Fruit fly (Drosophila melanogaster) whole organism, embryonic: Measurements from ENCODE around the gene RpL28.

Experiments used
- Atf6 ChIP-seq: fragments of 200-800 bp; sonication (Bioruptor generic); IDR thresholded peaks from 2 replicates; pipeline ENCODE4 v1.3.6; 2022; ENCODE audit warnings: missing biosample characterization, missing genetic modification characterization
- BEAF-32 ChIP-seq: fragments of 200-800 bp; sonication (Bioruptor generic); optimal IDR thresholded peaks from 3 replicates; lab custom pipeline; 2017; ENCODE audit warnings: missing biosample characterization, missing genetic modification characterization, mild to moderate bottlenecking, moderate library complexity, missing genetic modification reagents
- CG10654 ChIP-seq: fragments of 200-800 bp; sonication (Bioruptor generic); optimal IDR thresholded peaks from 2 replicates; lab custom pipeline; 2016; ENCODE audit warnings: missing biosample characterization, missing genetic modification characterization
- CG11723 ChIP-seq: fragments of 200-800 bp; sonication (Bioruptor generic); optimal IDR thresholded peaks from 2 replicates; lab custom pipeline; 2017; ENCODE audit warnings: missing biosample characterization, mild to moderate bottlenecking, missing genetic modification characterization
- CG12769 ChIP-seq: fragments of 200-800 bp; sonication (Bioruptor generic); optimal IDR thresholded peaks from 2 replicates; lab custom pipeline; 2019; ENCODE audit warnings: missing biosample characterization, mild to moderate bottlenecking, missing genetic modification characterization, moderate library complexity
- CG13287 ChIP-seq: fragments of 200-800 bp; sonication (Bioruptor generic); IDR thresholded peaks from 2 replicates; pipeline ENCODE4 v1.3.6; 2022; ENCODE audit warnings: missing biosample characterization, missing genetic modification characterization; ENCODE audit not compliant: partially characterized antibody
- CG13296 ChIP-seq: fragments of 200-800 bp; sonication (Bioruptor generic); optimal IDR thresholded peaks from 3 replicates; lab custom pipeline; 2018; ENCODE audit warnings: missing biosample characterization, mild to moderate bottlenecking, missing genetic modification characterization
- CG1647 ChIP-seq: fragments of 200-800 bp; sonication (Bioruptor generic); optimal IDR thresholded peaks from 3 replicates; lab custom pipeline; 2016; ENCODE audit warnings: missing biosample characterization, missing genetic modification characterization
- CG17328 ChIP-seq: fragments of 200-800 bp; sonication (Bioruptor generic); IDR thresholded peaks from 2 replicates; pipeline ENCODE4 v1.3.6; 2022; ENCODE audit warnings: missing biosample characterization, missing genetic modification characterization
- CG18476 ChIP-seq: fragments of 200-800 bp; sonication (Bioruptor generic); optimal IDR thresholded peaks from 2 replicates; lab custom pipeline; 2016; ENCODE audit warnings: missing biosample characterization, mild to moderate bottlenecking, missing genetic modification characterization
- CG32767 ChIP-seq: fragments of 200-800 bp; sonication (Bioruptor generic); IDR thresholded peaks from 2 replicates; pipeline ENCODE4 v1.3.6; 2022; ENCODE audit warnings: missing biosample characterization, missing genetic modification characterization
- CG34376 ChIP-seq: fragments of 200-800 bp; sonication (Bioruptor generic); optimal IDR thresholded peaks from 2 replicates; lab custom pipeline; 2018; ENCODE audit warnings: missing biosample characterization, mild to moderate bottlenecking, missing genetic modification characterization
- CG4282 ChIP-seq: fragments of 200-800 bp; sonication (Bioruptor generic); optimal IDR thresholded peaks from 2 replicates; lab custom pipeline; 2016; ENCODE audit warnings: missing biosample characterization, missing genetic modification characterization
- CG5953 ChIP-seq: fragments of 200-800 bp; sonication (Bioruptor generic); IDR thresholded peaks from 2 replicates; pipeline ENCODE4 v1.3.6; 2022; ENCODE audit warnings: missing biosample characterization, missing genetic modification characterization
- CG7357 ChIP-seq: fragments of 200-800 bp; sonication (Bioruptor generic); IDR thresholded peaks from 3 replicates; pipeline ENCODE4 v1.3.6; 2022; ENCODE audit warnings: missing biosample characterization, missing genetic modification characterization
- CG8388 ChIP-seq: fragments of 200-800 bp; sonication (Bioruptor generic); optimal IDR thresholded peaks from 2 replicates; lab custom pipeline; 2019; ENCODE audit warnings: missing biosample characterization, mild to moderate bottlenecking, missing genetic modification characterization, moderate library complexity
- CHES-1-like ChIP-seq: fragments of 200-800 bp; sonication (Bioruptor generic); optimal IDR thresholded peaks from 2 replicates; lab custom pipeline; 2016; ENCODE audit warnings: missing biosample characterization, missing genetic modification characterization
- Dll ChIP-seq: fragments of 200-800 bp; sonication (Bioruptor generic); IDR thresholded peaks from 4 replicates; pipeline ENCODE4 v1.3.6; 2022; ENCODE audit warnings: missing biosample characterization, missing genetic modification characterization; ENCODE audit not compliant: partially characterized antibody
- E2f1 ChIP-seq: fragments of 200-800 bp; sonication (Bioruptor generic); IDR thresholded peaks from 2 replicates; pipeline ENCODE4 v1.3.6; 2022; ENCODE audit warnings: missing biosample characterization, missing genetic modification characterization
- Ets97D ChIP-seq: fragments of 200-800 bp; sonication (Bioruptor generic); optimal IDR thresholded peaks from 3 replicates; lab custom pipeline; 2016; ENCODE audit warnings: missing biosample characterization, missing genetic modification characterization
- Hr39 ChIP-seq: fragments of >200 bp; optimal IDR thresholded peaks from 2 replicates; lab custom pipeline; 2017
- Lpt ChIP-seq: fragments of >200 bp; optimal IDR thresholded peaks from 2 replicates; lab custom pipeline; 2018; ENCODE audit warnings: missing biosample characterization, missing genetic modification characterization
- MBD-R2 ChIP-seq: fragments of 200-800 bp; sonication (Bioruptor generic); IDR thresholded peaks from 2 replicates; pipeline ENCODE4 v1.3.6; 2022; ENCODE audit warnings: missing biosample characterization, missing genetic modification characterization
- Nf-YC ChIP-seq: fragments of 200-800 bp; optimal IDR thresholded peaks from 3 replicates; lab custom pipeline; 2019; ENCODE audit warnings: missing biosample characterization, mild to moderate bottlenecking, missing genetic modification characterization, moderate library complexity
- Poxn ChIP-seq: fragments of 200-800 bp; sonication (Bioruptor generic); IDR thresholded peaks from 2 replicates; pipeline ENCODE4 v1.3.6; 2022; ENCODE audit warnings: missing biosample characterization, missing genetic modification characterization
- Sry-δ ChIP-seq: fragments of 200-800 bp; sonication (Bioruptor generic); optimal IDR thresholded peaks from 2 replicates; lab custom pipeline; 2016; ENCODE audit warnings: missing biosample characterization, missing genetic modification characterization
- Trl ChIP-seq, 3 experiments: fragments of >200 bp in 2 of 3; fragments of 200-800 bp in 1 of 3; sonication (Bioruptor generic) in 1 of 3; optimal IDR thresholded peaks; 2 replicates in 1 of 3; 3 replicates in 2 of 3; lab custom pipeline; 2016 to 2017; ENCODE audit warnings: missing biosample characterization in 1 of 3, missing genetic modification characterization in 1 of 3
- aop ChIP-seq: fragments of 200-800 bp; sonication (Bioruptor generic); IDR thresholded peaks from 2 replicates; pipeline ENCODE4 v1.3.6; 2022; ENCODE audit warnings: missing biosample characterization, missing genetic modification characterization
- bcd ChIP-seq: fragments of 200-800 bp; sonication (Bioruptor generic); optimal IDR thresholded peaks from 2 replicates; lab custom pipeline; 2017; ENCODE audit warnings: missing biosample characterization, mild to moderate bottlenecking, missing genetic modification characterization
- cato ChIP-seq: fragments of 200-800 bp; sonication (Bioruptor generic); optimal IDR thresholded peaks from 2 replicates; lab custom pipeline; 2016; ENCODE audit warnings: missing biosample characterization, missing genetic modification characterization, borderline replicate concordance
- chm ChIP-seq: fragments of 200-800 bp; sonication (Bioruptor generic); IDR thresholded peaks from 2 replicates; pipeline ENCODE4 v1.3.6; 2022; ENCODE audit warnings: missing biosample characterization, missing genetic modification characterization
- dmrt11E ChIP-seq: fragments of 200-800 bp; sonication (Bioruptor generic); optimal IDR thresholded peaks from 3 replicates; lab custom pipeline; 2018; ENCODE audit warnings: missing biosample characterization, mild to moderate bottlenecking, missing genetic modification characterization, moderate library complexity
- dpn ChIP-seq, 2 experiments: fragments of 200-800 bp; sonication (Bioruptor generic); optimal IDR thresholded peaks; 3 replicates each; lab custom pipeline; 2016; ENCODE audit warnings: missing biosample characterization in 2 of 2, missing genetic modification characterization in 2 of 2
- ems ChIP-seq: fragments of 200-800 bp; sonication (Bioruptor generic); optimal IDR thresholded peaks from 3 replicates; lab custom pipeline; 2016; ENCODE audit warnings: missing biosample characterization, missing genetic modification characterization
- fd102C ChIP-seq: fragments of 200-800 bp; sonication (Bioruptor generic); optimal IDR thresholded peaks from 2 replicates; lab custom pipeline; 2018; ENCODE audit warnings: missing biosample characterization, mild to moderate bottlenecking, missing genetic modification characterization, moderate library complexity
- gce ChIP-seq: fragments of 200-800 bp; sonication (Bioruptor generic); IDR thresholded peaks from 3 replicates; pipeline ENCODE4 v1.3.6; 2022; ENCODE audit warnings: missing biosample characterization, missing genetic modification characterization
- grn ChIP-seq: fragments of 200-800 bp; sonication (Bioruptor generic); optimal IDR thresholded peaks from 3 replicates; lab custom pipeline; 2017; ENCODE audit warnings: missing biosample characterization, missing genetic modification characterization
- gsb-n ChIP-seq: fragments of 200-800 bp; sonication (Bioruptor generic); optimal IDR thresholded peaks from 3 replicates; lab custom pipeline; 2018; ENCODE audit warnings: missing biosample characterization, mild to moderate bottlenecking, missing genetic modification characterization
- gt ChIP-seq: fragments of 200-800 bp; sonication (Bioruptor generic); IDR thresholded peaks from 2 replicates; pipeline ENCODE4 v1.3.6; 2022; ENCODE audit warnings: missing biosample characterization, missing genetic modification characterization
- ham ChIP-seq: fragments of 200-800 bp; sonication (Bioruptor generic); IDR thresholded peaks from 2 replicates; pipeline ENCODE4 v1.3.6; 2022; ENCODE audit warnings: missing biosample characterization, missing genetic modification characterization
- ind ChIP-seq: fragments of 200-800 bp; sonication (Bioruptor generic); optimal IDR thresholded peaks from 3 replicates; lab custom pipeline; 2016; ENCODE audit warnings: missing biosample characterization, missing genetic modification characterization
- inv ChIP-seq: fragments of 200-800 bp; sonication (Bioruptor generic); IDR thresholded peaks from 2 replicates; pipeline ENCODE4 v1.3.6; 2022; ENCODE audit warnings: missing biosample characterization, missing genetic modification characterization; ENCODE audit not compliant: partially characterized antibody
- jumu ChIP-seq: fragments of 200-800 bp; sonication (Bioruptor generic); optimal IDR thresholded peaks from 3 replicates; lab custom pipeline; 2016; ENCODE audit warnings: missing biosample characterization, missing genetic modification characterization
- ken ChIP-seq: fragments of 200-800 bp; sonication (Bioruptor generic); IDR thresholded peaks from 3 replicates; pipeline ENCODE4 v1.3.6; 2022; ENCODE audit warnings: missing biosample characterization, missing genetic modification characterization
- lola ChIP-seq, 3 experiments: fragments of >200 bp in 2 of 3; fragments of 200-800 bp in 1 of 3; sonication (Bioruptor generic) in 1 of 3; optimal IDR thresholded peaks; 2 replicates each; lab custom pipeline; 2017 to 2019; ENCODE audit warnings: missing biosample characterization in 3 of 3, missing genetic modification characterization in 3 of 3, mild to moderate bottlenecking in 1 of 3, moderate library complexity in 1 of 3
- maf-S ChIP-seq: fragments of 200-800 bp; sonication (Bioruptor generic); optimal IDR thresholded peaks from 2 replicates; lab custom pipeline; 2016; ENCODE audit warnings: missing biosample characterization, missing genetic modification characterization
- onecut ChIP-seq: fragments of 200-800 bp; sonication (Bioruptor generic); IDR thresholded peaks from 2 replicates; pipeline ENCODE4 v1.3.6; 2022; ENCODE audit warnings: missing biosample characterization, missing genetic modification characterization
- salm ChIP-seq: fragments of 200-800 bp; sonication (Bioruptor generic); optimal IDR thresholded peaks from 2 replicates; lab custom pipeline; 2018; ENCODE audit warnings: missing biosample characterization, mild to moderate bottlenecking, missing genetic modification characterization
- sd ChIP-seq: fragments of 200-800 bp; sonication (Bioruptor generic); optimal IDR thresholded peaks from 3 replicates; lab custom pipeline; 2018; ENCODE audit warnings: missing biosample characterization, mild to moderate bottlenecking, missing genetic modification characterization, moderate library complexity
- sna ChIP-seq: fragments of 200-800 bp; sonication (Bioruptor generic); IDR thresholded peaks from 2 replicates; pipeline ENCODE4 v1.3.6; 2022; ENCODE audit warnings: missing biosample characterization, missing genetic modification characterization; ENCODE audit not compliant: partially characterized antibody
- tgo ChIP-seq: fragments of 200-800 bp; sonication (Bioruptor generic); IDR thresholded peaks from 3 replicates; pipeline ENCODE4 v1.3.6; 2022; ENCODE audit warnings: missing biosample characterization, missing genetic modification characterization
- ttk ChIP-seq: fragments of 200-800 bp; sonication (Bioruptor generic); IDR thresholded peaks from 2 replicates; pipeline ENCODE4 v2.1.2; 2022; ENCODE audit warnings: missing biosample characterization, missing genetic modification characterization
- zfh2 ChIP-seq: fragments of 200-800 bp; sonication (Bioruptor generic); optimal IDR thresholded peaks from 2 replicates; lab custom pipeline; 2016; ENCODE audit warnings: missing biosample characterization, missing genetic modification characterization

The RpL28 gene

DNA sequence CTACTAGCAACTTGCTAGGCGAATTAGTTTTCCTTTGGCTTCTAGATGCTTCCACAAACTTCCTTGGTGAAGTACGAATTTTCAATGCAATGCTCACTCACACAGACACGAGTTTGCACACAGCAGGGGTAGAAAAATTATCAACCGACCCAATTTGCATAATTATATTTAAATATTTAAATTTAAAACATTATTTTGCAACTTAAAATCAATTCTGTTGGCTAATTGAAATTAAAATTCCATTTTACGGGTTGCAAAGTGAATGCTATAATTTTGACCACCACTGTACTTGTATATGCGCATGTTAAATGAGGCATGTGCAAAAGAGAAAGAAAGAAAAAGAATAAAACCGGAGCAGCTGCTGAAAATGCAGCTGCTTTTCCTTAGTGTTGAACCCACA lies 28.7 kb downstream of the RpL28 start (continued):
- TF ChIP-seq Dll (GFP tag; lab: Robert Waterston, UW) (no peak), CG4282 (GFP tag; lab: Kevin White, UChicago) (no peak), Lpt (GFP tag; lab: Kevin White, UChicago) (no peak), CG18476 (GFP tag; lab: Kevin White, UChicago) (peak; percentile 86), gce (GFP tag; lab: Robert Waterston, UW) (peak; percentile 86), Sry-δ (GFP tag; lab: Kevin White, UChicago) (peak; percentile 5), zfh2 (peak; percentile 14), CG13287 (GFP tag; lab: Robert Waterston, UW) (no peak), CG7357 (peak; percentile 82), CG11723 (GFP tag; lab: Kevin White, UChicago) (peak; percentile 83), CG34376 (GFP tag; lab: Kevin White, UChicago) (peak; percentile 28), ind (GFP tag; lab: Kevin White, UChicago) (peak; percentile 88), sd (tag; lab: Kevin White, UChicago) (peak; percentile 79), ttk (peak; percentile 91), CG1647 (GFP tag; lab: Kevin White, UChicago) (peak; percentile 72), Ets97D (peak; percentile 53), CG8388 (GFP tag; lab: Kevin White, UChicago) (peak; percentile 95), inv (no peak), Nf-YC (tag; lab: Kevin White, UChicago) (peak; percentile 80), aop (peak; percentile 59; the same call in 1 of the 2 replicates), cato (GFP tag; lab: Kevin White, UChicago) (peak; percentile 66), CHES-1-like (GFP tag; lab: Kevin White, UChicago) (peak; percentile 11), ham (GFP tag; lab: Robert Waterston, UW) (no peak), CG10654 (GFP tag; lab: Kevin White, UChicago) (peak; percentile 87), onecut (GFP tag; lab: Robert Waterston, UW) (peak; percentile 91), CG12769 (peak; percentile 90), Hr39 (lab: Kevin White, UChicago) (no peak), gt (peak; percentile 78), tgo (peak; percentile 93), grn (GFP tag; lab: Kevin White, UChicago) (peak; percentile 20), CG17328 (peak; percentile 96), ems (peak; percentile 63), jumu (GFP tag; lab: Kevin White, UChicago) (peak; percentile 29), gsb-n (tag; lab: Kevin White, UChicago) (peak; percentile 93), lola (GFP tag; optimal IDR thresholded peaks at IDR 0.05; lab: Kevin White, UChicago) (peak in 1 of 3 experiments; percentile 88), E2f1 (GFP tag; lab: Robert Waterston, UW) (peak; percentile 94), sna (no peak), Atf6 (peak; percentile 93)

DNA sequence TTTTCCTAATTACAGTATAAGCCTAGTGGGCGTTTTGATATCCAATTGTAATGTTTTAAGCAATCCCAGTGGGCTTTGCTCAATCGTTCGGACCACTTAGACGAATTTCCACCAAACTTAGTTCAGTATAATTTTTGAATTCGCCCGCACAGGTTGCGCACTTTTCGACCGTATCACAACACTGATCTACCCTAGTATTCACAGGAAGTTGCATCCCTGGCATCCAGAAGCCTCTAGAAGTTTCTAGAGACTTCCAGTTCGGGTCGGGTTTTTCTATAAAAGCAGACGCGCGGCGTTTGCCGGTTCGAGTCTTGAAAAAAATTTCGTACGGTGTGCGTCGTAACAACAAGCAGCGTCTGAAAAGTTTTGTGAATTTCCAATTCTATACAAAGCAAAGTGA lies 29.8 kb downstream of the RpL28 start, which contains the start of gene Hsp83:
Gene Hsp83, plus strand, starts transcription at position 58 of the 400 bp plus-strand sequence.
- TF ChIP-seq maf-S (peak; percentile 89), inv (no peak), fd102C (GFP tag; lab: Kevin White, UChicago) (peak; percentile 86), MBD-R2 (peak; percentile 55; the same call in 1 of the 2 replicates), dpn (GFP tag; optimal IDR thresholded peaks at IDR 0.05; lab: Kevin White, UChicago) (peak; percentile 85 to 94), CG32767 (GFP tag; lab: Robert Waterston, UW) (peak; percentile 86), Poxn (GFP tag; lab: Robert Waterston, UW) (peak; percentile 40; the same call in 1 of the 2 replicates), ken (peak; percentile 92), salm (tag; lab: Kevin White, UChicago) (peak; percentile 89), dmrt11E (tag; lab: Kevin White, UChicago) (peak; percentile 81), bcd (GFP tag; lab: Kevin White, UChicago) (peak; percentile 96), CG5953 (GFP tag; lab: Robert Waterston, UW) (peak; percentile 94), BEAF-32 (GFP tag; lab: Kevin White, UChicago) (no peak), chm (GFP tag; lab: Robert Waterston, UW) (peak; percentile 99), Trl (optimal IDR thresholded peaks at IDR 0.05; lab: Kevin White, UChicago) (no peak), Trl (GFP tag; optimal IDR thresholded peaks at IDR 0.05; lab: Kevin White, UChicago) (peak; percentile 97), CG13296 (GFP tag; lab: Kevin White, UChicago) (peak; percentile 99), Ets97D (peak; percentile 100)
